Worm (Caenorhabditis elegans) whole organism, L4/young adult: ENCODE measurements around the gene col-81.

Experiments
- W03F9.2 ChIP-seq: fragments of 150-350 bp; optimal IDR thresholded peaks from 2 replicates; lab custom pipeline; 2014; ENCODE audit warnings: missing biosample characterization, missing genetic modification characterization
- dao-5 ChIP-seq: sonication (generic microtip); optimal IDR thresholded peaks from 2 replicates; lab custom pipeline; 2016; ENCODE audit warnings: missing genotype, missing genetic modification characterization, moderate library complexity, missing compliant biosample characterization
- him-1 ChIP-seq: sonication (generic microtip); optimal IDR thresholded peaks from 2 replicates; lab custom pipeline; 2016; ENCODE audit warnings: missing genotype, missing genetic modification reagents, missing genetic modification characterization, missing compliant biosample characterization

col-81 gene

ce11 chrII:11035774-11036173 lies 22.2 kb upstream of the col-81 start, which contains the start of gene srlf-15:
srlf-15 (plus strand) TSS chrII:11036074.
- TF ChIP-seq dao-5 (tag; lab: Kevin White, UChicago) = no peak

- no peak for TF ChIP-seq W03F9.2 (tag; lab: Kevin White, UChicago)
- no peak for TF ChIP-seq dao-5 (tag; lab: Kevin White, UChicago)
- no peak for TF ChIP-seq him-1 (tag; lab: Kevin White, UChicago)
Measured at ce11 chrII:11032812-11033211, 19.2 kb upstream of the col-81 start.

ce11 chrII:11030297-11030696 lies 16.7 kb upstream of the col-81 start, which contains the start of gene nlp-18:
nlp-18 (minus strand) TSS chrII:11030397.
- TF ChIP-seq him-1 (tag; lab: Kevin White, UChicago) (no peak), W03F9.2 (tag; lab: Kevin White, UChicago) (no peak), dao-5 (tag; lab: Kevin White, UChicago) (no peak)

ce11 chrII:11027777-11028176 lies 14.2 kb upstream of the col-81 start:
- no peak for TF ChIP-seq him-1 (tag; lab: Kevin White, UChicago)
- TF ChIP-seq W03F9.2 (tag; lab: Kevin White, UChicago) = no peak
- TF ChIP-seq dao-5 (tag; lab: Kevin White, UChicago) = no peak

- no peak for TF ChIP-seq W03F9.2 (tag; lab: Kevin White, UChicago)
- no peak for TF ChIP-seq him-1 (tag; lab: Kevin White, UChicago)
- TF ChIP-seq dao-5 (tag; lab: Kevin White, UChicago) = no peak
Measured at ce11 chrII:11025566-11025965, 12.0 kb upstream of the col-81 start, which contains the start of gene F33A8.7. F33A8.7 (minus strand) TSS chrII:11025666.

- TF ChIP-seq him-1 (tag; lab: Kevin White, UChicago) (no peak), dao-5 (tag; lab: Kevin White, UChicago) (no peak), W03F9.2 (tag; lab: Kevin White, UChicago) (peak; percentile 33)
Measured at ce11 chrII:11022023-11022422, 8.5 kb upstream of the col-81 start, which contains the start of gene let-858. let-858 (plus strand) TSS chrII:11022370.

- TF ChIP-seq W03F9.2 (tag; lab: Kevin White, UChicago) (no peak), dao-5 (tag; lab: Kevin White, UChicago) (no peak), him-1 (tag; lab: Kevin White, UChicago) (no peak)
Measured at ce11 chrII:11020707-11021106, 7.1 kb upstream of the col-81 start.

ce11 chrII:11016884-11017283 lies 3.3 kb upstream of the col-81 start:
- TF ChIP-seq him-1 (tag; lab: Kevin White, UChicago) (no peak), dao-5 (tag; lab: Kevin White, UChicago) (no peak), W03F9.2 (tag; lab: Kevin White, UChicago) (no peak)

ce11 chrII:11016835-11016883 lies 3.1 kb upstream of the col-81 start, which contains the start of gene ram-2:
ram-2 (minus strand) TSS chrII:11016881.
- TF ChIP-seq W03F9.2 (tag; lab: Kevin White, UChicago) (no peak), him-1 (tag; lab: Kevin White, UChicago) (no peak), dao-5 (tag; lab: Kevin White, UChicago) (no peak)

- TF ChIP-seq W03F9.2 (tag; lab: Kevin White, UChicago) = no peak
- no peak for TF ChIP-seq him-1 (tag; lab: Kevin White, UChicago)
- TF ChIP-seq dao-5 (tag; lab: Kevin White, UChicago) = no peak
Measured at ce11 chrII:11016435-11016834, 2.9 kb upstream of the col-81 start.

- TF ChIP-seq W03F9.2 (tag; lab: Kevin White, UChicago) (no peak), him-1 (tag; lab: Kevin White, UChicago) (no peak), dao-5 (tag; lab: Kevin White, UChicago) (no peak)
Measured at ce11 chrII:11015734-11016133, 2.2 kb upstream of the col-81 start.

ce11 chrII:11015210-11015609 lies 1.6 kb upstream of the col-81 start:
- no peak for TF ChIP-seq dao-5 (tag; lab: Kevin White, UChicago)
- TF ChIP-seq him-1 (tag; lab: Kevin White, UChicago) = no peak
- no peak for TF ChIP-seq W03F9.2 (tag; lab: Kevin White, UChicago)

- TF ChIP-seq dao-5 (tag; lab: Kevin White, UChicago) (no peak), W03F9.2 (tag; lab: Kevin White, UChicago) (no peak), him-1 (tag; lab: Kevin White, UChicago) (no peak)
Measured at ce11 chrII:11012532-11013179, 911 bp downstream of the col-81 start.

- TF ChIP-seq him-1 (tag; lab: Kevin White, UChicago) = no peak
- no peak for TF ChIP-seq dao-5 (tag; lab: Kevin White, UChicago)
- TF ChIP-seq W03F9.2 (tag; lab: Kevin White, UChicago) = no peak
Measured at ce11 chrII:11010914-11011313, 2.7 kb downstream of the col-81 start.
